Fruit fly (Drosophila melanogaster) whole organism, embryonic: ENCODE measurements around the gene Pcmt.

ENCODE experiments used
- Ada2b ChIP-seq: fragments of 200-800 bp; sonication (Bioruptor generic); IDR thresholded peaks from 2 replicates; pipeline ENCODE4 v1.3.6; 2022; ENCODE audit warnings: missing biosample characterization, missing genetic modification characterization
- CG10147 ChIP-seq: fragments of 200-800 bp; sonication (Bioruptor generic); optimal IDR thresholded peaks from 2 replicates; lab custom pipeline; 2019; ENCODE audit warnings: missing biosample characterization, mild to moderate bottlenecking, missing genetic modification characterization, moderate library complexity
- CG10209 ChIP-seq: fragments of 200-800 bp; sonication (Bioruptor generic); optimal IDR thresholded peaks from 3 replicates; lab custom pipeline; 2017; ENCODE audit warnings: missing biosample characterization, mild to moderate bottlenecking, missing genetic modification characterization, missing genetic modification reagents
- CG1024 ChIP-seq: fragments of 200-800 bp; sonication (Bioruptor generic); IDR thresholded peaks from 2 replicates; pipeline ENCODE4 v1.3.6; 2022; ENCODE audit warnings: missing biosample characterization, missing genetic modification characterization
- CG10267 ChIP-seq: fragments of 200-800 bp; sonication (Bioruptor generic); optimal IDR thresholded peaks from 2 replicates; lab custom pipeline; 2018; ENCODE audit warnings: missing biosample characterization, mild to moderate bottlenecking, missing genetic modification characterization, moderate library complexity
- CG11085 ChIP-seq: fragments of 200-800 bp; sonication (Bioruptor generic); IDR thresholded peaks from 2 replicates; pipeline ENCODE4 v1.3.6; 2022; ENCODE audit warnings: missing biosample characterization, missing genetic modification characterization
- CG11695 ChIP-seq: fragments of 200-800 bp; sonication (Bioruptor generic); IDR thresholded peaks from 3 replicates; pipeline ENCODE4 v1.3.6; 2022; ENCODE audit warnings: missing biosample characterization, missing genetic modification characterization
- CG12659 ChIP-seq: fragments of 200-800 bp; sonication (Bioruptor generic); optimal IDR thresholded peaks from 3 replicates; lab custom pipeline; 2017; ENCODE audit warnings: mild to moderate bottlenecking, missing biosample characterization, missing genetic modification reagents, missing genetic modification characterization
- CG1529 ChIP-seq: fragments of 200-800 bp; sonication (Bioruptor generic); optimal IDR thresholded peaks from 3 replicates; lab custom pipeline; 2018; ENCODE audit warnings: missing biosample characterization, missing genetic modification characterization
- CG17328 ChIP-seq: fragments of 200-800 bp; sonication (Bioruptor generic); IDR thresholded peaks from 2 replicates; pipeline ENCODE4 v1.3.6; 2022; ENCODE audit warnings: missing biosample characterization, missing genetic modification characterization
- CG31388 ChIP-seq: fragments of 200-800 bp; sonication (Bioruptor generic); optimal IDR thresholded peaks from 2 replicates; lab custom pipeline; 2016; ENCODE audit warnings: missing biosample characterization, missing genetic modification characterization
- CG3995 ChIP-seq: fragments of 200-800 bp; sonication (Bioruptor generic); optimal IDR thresholded peaks from 3 replicates; lab custom pipeline; 2016; ENCODE audit warnings: missing biosample characterization, missing genetic modification characterization
- CG4404 ChIP-seq: fragments of 200-800 bp; sonication (Bioruptor generic); IDR thresholded peaks from 2 replicates; pipeline ENCODE4 v1.3.6; 2022; ENCODE audit warnings: missing biosample characterization, missing genetic modification characterization
- CG4707 ChIP-seq: fragments of 200-800 bp; sonication (Bioruptor generic); optimal IDR thresholded peaks from 2 replicates; lab custom pipeline; 2018; ENCODE audit warnings: missing biosample characterization, mild to moderate bottlenecking, missing genetic modification characterization, moderate library complexity
- CG5180 ChIP-seq: fragments of 200-800 bp; sonication (Bioruptor generic); optimal IDR thresholded peaks from 3 replicates; lab custom pipeline; 2017; ENCODE audit warnings: missing biosample characterization, missing genetic modification characterization, mild to moderate bottlenecking, moderate library complexity, missing genetic modification reagents
- CG6272 ChIP-seq: fragments of 200-800 bp; sonication (Bioruptor generic); IDR thresholded peaks from 2 replicates; pipeline ENCODE4 v1.3.6; 2022; ENCODE audit warnings: missing biosample characterization, missing genetic modification characterization
- CG6654 ChIP-seq: fragments of 200-800 bp; sonication (Bioruptor generic); optimal IDR thresholded peaks from 2 replicates; lab custom pipeline; 2017; ENCODE audit warnings: missing biosample characterization, mild to moderate bottlenecking, missing genetic modification characterization
- CG6689 ChIP-seq: fragments of 200-800 bp; sonication (Bioruptor generic); IDR thresholded peaks from 2 replicates; pipeline ENCODE4 v1.3.6; 2022; ENCODE audit warnings: missing biosample characterization, missing genetic modification characterization
- CG9797 ChIP-seq: fragments of 200-800 bp; sonication (Bioruptor generic); optimal IDR thresholded peaks from 3 replicates; lab custom pipeline; 2018; ENCODE audit warnings: missing biosample characterization, mild to moderate bottlenecking, missing genetic modification characterization
- CG9876 ChIP-seq: fragments of 200-800 bp; sonication (Bioruptor generic); optimal IDR thresholded peaks from 2 replicates; lab custom pipeline; 2016; ENCODE audit warnings: missing biosample characterization, missing genetic modification characterization
- D ChIP-seq, 2 experiments: fragments of 200-800 bp in 1 of 2; fragments of >200 bp in 1 of 2; sonication (Bioruptor generic) in 1 of 2; optimal IDR thresholded peaks; 2 replicates in 1 of 2; 3 replicates in 1 of 2; lab custom pipeline; 2017; ENCODE audit warnings: mild to moderate bottlenecking in 1 of 2, missing biosample characterization in 1 of 2, missing genetic modification characterization in 1 of 2, missing genetic modification reagents in 1 of 2
- Deaf1 ChIP-seq: fragments of 200-800 bp; optimal IDR thresholded peaks from 3 replicates; lab custom pipeline; 2019; ENCODE audit warnings: missing biosample characterization, mild to moderate bottlenecking, missing genetic modification characterization, moderate library complexity
- Dek ChIP-seq: fragments of 200-800 bp; sonication (Bioruptor generic); optimal IDR thresholded peaks from 3 replicates; lab custom pipeline; 2019; ENCODE audit warnings: missing biosample characterization, mild to moderate bottlenecking, missing genetic modification characterization, moderate library complexity
- Dp ChIP-seq: fragments of 200-800 bp; sonication (Bioruptor generic); optimal IDR thresholded peaks from 2 replicates; lab custom pipeline; 2018; ENCODE audit warnings: missing biosample characterization, mild to moderate bottlenecking, missing genetic modification characterization, moderate library complexity
- Elba2 ChIP-seq: fragments of 200-800 bp; sonication (Bioruptor generic); optimal IDR thresholded peaks from 3 replicates; lab custom pipeline; 2016; ENCODE audit warnings: missing biosample characterization, missing genetic modification characterization
- Ets65A ChIP-seq: fragments of 200-800 bp; sonication (Bioruptor generic); peaks from one replicate; lab custom pipeline; 2016; ENCODE audit warnings: missing biosample characterization, missing genetic modification characterization
- Hey ChIP-seq: fragments of 200-800 bp; sonication (Bioruptor generic); optimal IDR thresholded peaks from 3 replicates; lab custom pipeline; 2018; ENCODE audit warnings: missing biosample characterization, mild to moderate bottlenecking, missing genetic modification characterization
- Jarid2 ChIP-seq: fragments of 200-800 bp; sonication (Bioruptor generic); optimal IDR thresholded peaks from 3 replicates; lab custom pipeline; 2017; ENCODE audit warnings: mild to moderate bottlenecking, missing biosample characterization, missing genetic modification reagents, missing genetic modification characterization
- Myb ChIP-seq: fragments of 200-800 bp; sonication (Bioruptor generic); optimal IDR thresholded peaks from 2 replicates; lab custom pipeline; 2016; ENCODE audit warnings: missing biosample characterization, missing genetic modification characterization
- Nf-YB ChIP-seq: fragments of 200-800 bp; sonication (Bioruptor generic); optimal IDR thresholded peaks from 3 replicates; lab custom pipeline; 2019; ENCODE audit warnings: missing biosample characterization, mild to moderate bottlenecking, missing genetic modification characterization, moderate library complexity
- Side ChIP-seq: fragments of 200-800 bp; sonication (Bioruptor generic); optimal IDR thresholded peaks from 2 replicates; lab custom pipeline; 2016; ENCODE audit warnings: missing biosample characterization, missing genetic modification characterization
- Taf1 ChIP-seq: fragments of 200-800 bp; sonication (Bioruptor generic); IDR thresholded peaks from 2 replicates; pipeline ENCODE4 v1.3.6; 2022; ENCODE audit warnings: missing biosample characterization, missing genetic modification characterization
- Trl ChIP-seq, 3 experiments: fragments of >200 bp in 2 of 3; fragments of 200-800 bp in 1 of 3; sonication (Bioruptor generic) in 1 of 3; optimal IDR thresholded peaks; 2 replicates in 1 of 3; 3 replicates in 2 of 3; lab custom pipeline; 2016 to 2017; ENCODE audit warnings: missing biosample characterization in 1 of 3, missing genetic modification characterization in 1 of 3
- ato ChIP-seq: fragments of 200-800 bp; sonication (Bioruptor generic); IDR thresholded peaks from 2 replicates; pipeline ENCODE4 v1.3.6; 2022; ENCODE audit warnings: missing biosample characterization, missing genetic modification characterization; ENCODE audit not compliant: partially characterized antibody
- crc ChIP-seq: fragments of 200-800 bp; sonication (Bioruptor generic); optimal IDR thresholded peaks from 2 replicates; lab custom pipeline; 2016; ENCODE audit warnings: missing biosample characterization, missing genetic modification characterization
- crp ChIP-seq, 2 experiments: fragments of 200-800 bp; sonication (Bioruptor generic); optimal IDR thresholded peaks; 2 replicates in 1 of 2; 3 replicates in 1 of 2; lab custom pipeline; 2017; ENCODE audit warnings: missing biosample characterization in 2 of 2, missing genetic modification characterization in 2 of 2, mild to moderate bottlenecking in 1 of 2, moderate library complexity in 1 of 2
- dpn ChIP-seq, 2 experiments: fragments of 200-800 bp; sonication (Bioruptor generic); optimal IDR thresholded peaks; 3 replicates each; lab custom pipeline; 2016; ENCODE audit warnings: missing biosample characterization in 2 of 2, missing genetic modification characterization in 2 of 2
- ems ChIP-seq: fragments of 200-800 bp; sonication (Bioruptor generic); optimal IDR thresholded peaks from 3 replicates; lab custom pipeline; 2016; ENCODE audit warnings: missing biosample characterization, missing genetic modification characterization
- exex ChIP-seq: fragments of 200-800 bp; sonication (Bioruptor generic); optimal IDR thresholded peaks from 4 replicates; lab custom pipeline; 2018; ENCODE audit warnings: missing biosample characterization, mild to moderate bottlenecking, missing genetic modification characterization, moderate library complexity
- grau ChIP-seq: fragments of 200-800 bp; optimal IDR thresholded peaks from 3 replicates; lab custom pipeline; 2019; ENCODE audit warnings: missing biosample characterization, mild to moderate bottlenecking, missing genetic modification characterization, moderate library complexity
- jigr1 ChIP-seq: fragments of 200-800 bp; sonication (Bioruptor generic); IDR thresholded peaks from 3 replicates; pipeline ENCODE4 v1.3.6; 2022; ENCODE audit warnings: missing biosample characterization, missing genetic modification characterization
- kay ChIP-seq: fragments of 200-800 bp; sonication (Bioruptor generic); optimal IDR thresholded peaks from 2 replicates; lab custom pipeline; 2016; ENCODE audit warnings: missing biosample characterization, missing genetic modification characterization
- kni ChIP-seq: fragments of 200-800 bp; sonication (Bioruptor generic); optimal IDR thresholded peaks from 3 replicates; lab custom pipeline; 2017; ENCODE audit warnings: mild to moderate bottlenecking, missing biosample characterization, missing genetic modification reagents, missing genetic modification characterization
- sd ChIP-seq: fragments of 200-800 bp; sonication (Bioruptor generic); optimal IDR thresholded peaks from 3 replicates; lab custom pipeline; 2018; ENCODE audit warnings: missing biosample characterization, mild to moderate bottlenecking, missing genetic modification characterization, moderate library complexity
- seq ChIP-seq: fragments of 200-800 bp; sonication (Bioruptor generic); IDR thresholded peaks from 2 replicates; pipeline ENCODE4 v1.3.6; 2022; ENCODE audit warnings: missing biosample characterization, missing genetic modification characterization
- so ChIP-seq: fragments of 200-800 bp; sonication (Bioruptor generic); IDR thresholded peaks from 3 replicates; pipeline ENCODE4 v1.3.6; 2022; ENCODE audit warnings: missing biosample characterization, missing genetic modification characterization
- tap ChIP-seq: fragments of 200-800 bp; optimal IDR thresholded peaks from 3 replicates; lab custom pipeline; 2019; ENCODE audit warnings: missing biosample characterization, mild to moderate bottlenecking, missing genetic modification characterization, moderate library complexity
- unpg ChIP-seq: fragments of 200-800 bp; sonication (Bioruptor generic); optimal IDR thresholded peaks from 3 replicates; lab custom pipeline; 2018; ENCODE audit warnings: missing biosample characterization, mild to moderate bottlenecking, missing genetic modification characterization, moderate library complexity
- usp ChIP-seq: fragments of >200 bp; optimal IDR thresholded peaks from 2 replicates; lab custom pipeline; 2017; ENCODE audit warnings: missing biosample characterization, missing genetic modification characterization
- z ChIP-seq: fragments of 200-800 bp; sonication (Bioruptor generic); IDR thresholded peaks from 3 replicates; pipeline ENCODE4 v1.3.6; 2022; ENCODE audit warnings: missing biosample characterization, missing genetic modification characterization

Gene Pcmt

DNA sequence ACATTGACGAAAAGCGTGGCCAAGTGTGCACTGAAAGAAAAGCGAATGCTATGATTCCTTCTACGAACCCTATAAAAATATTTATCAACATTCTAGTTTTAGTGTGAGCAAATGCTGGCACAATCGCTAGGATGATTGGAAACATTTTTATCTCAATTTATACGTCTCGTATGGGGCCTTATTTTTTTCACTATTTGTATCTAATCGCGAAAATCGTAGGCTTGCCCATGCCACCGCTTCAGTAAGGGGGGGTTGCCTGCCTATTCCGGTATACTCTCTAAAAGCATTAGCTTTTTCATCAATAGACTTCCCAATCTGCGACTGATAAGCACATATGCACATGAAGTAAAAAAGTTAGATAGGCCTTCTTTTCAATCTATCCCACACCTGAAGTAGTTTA is 11.5 kb upstream of the Pcmt start (continued):
- TF ChIP-seq crc = peak; percentile 45
- TF ChIP-seq CG6654 (GFP tag; lab: Kevin White, UChicago) = peak; percentile 19
- peak; percentile 47 for TF ChIP-seq CG5180 (GFP tag; lab: Kevin White, UChicago)
- peak; percentile 5 for TF ChIP-seq CG9797 (GFP tag; lab: Kevin White, UChicago)
- peak; percentile 89 for TF ChIP-seq CG11695 (GFP tag; lab: Robert Waterston, UW)
- TF ChIP-seq CG12659 = peak; percentile 84
- peak; percentile 75 for TF ChIP-seq CG10147 (GFP tag; lab: Kevin White, UChicago)
- peak; percentile 85 for TF ChIP-seq CG6689 (GFP tag; lab: Robert Waterston, UW)
- no peak for TF ChIP-seq Jarid2 (GFP tag; lab: Kevin White, UChicago)
- TF ChIP-seq Hey = peak; percentile 91
- TF ChIP-seq CG4707 (GFP tag; lab: Kevin White, UChicago) = peak; percentile 19
- peak; percentile 91 for TF ChIP-seq Ada2b (GFP tag; lab: Robert Waterston, UW)
- peak; percentile 39 for TF ChIP-seq kay (GFP tag; lab: Kevin White, UChicago)
- TF ChIP-seq usp (GFP tag; lab: Kevin White, UChicago) = no peak
- TF ChIP-seq tap (tag; lab: Kevin White, UChicago) = peak; percentile 74
- TF ChIP-seq CG11085 (GFP tag; lab: Robert Waterston, UW) = peak; percentile 55
- TF ChIP-seq Trl (optimal IDR thresholded peaks at IDR 0.05; lab: Kevin White, UChicago) = no peak
- peak; percentile 37 for TF ChIP-seq Trl (GFP tag; optimal IDR thresholded peaks at IDR 0.05; lab: Kevin White, UChicago)
- TF ChIP-seq Ets65A (GFP tag; lab: Kevin White, UChicago) = peak; percentile 95
- TF ChIP-seq CG4404 (GFP tag; lab: Robert Waterston, UW) = peak; percentile 52
- peak; percentile 71 for TF ChIP-seq Side (GFP tag; lab: Kevin White, UChicago)
- peak; percentile 82 for TF ChIP-seq CG10209 (GFP tag; lab: Kevin White, UChicago)
- TF ChIP-seq CG6272 = peak; percentile 84
- TF ChIP-seq kni (GFP tag; lab: Kevin White, UChicago) = no peak
- TF ChIP-seq crp (GFP tag; optimal IDR thresholded peaks at IDR 0.05; lab: Kevin White, UChicago) = no peak
- TF ChIP-seq grau (tag; lab: Kevin White, UChicago) = peak; percentile 79
- TF ChIP-seq Myb (GFP tag; lab: Kevin White, UChicago) = peak; percentile 55
- peak; percentile 25 for TF ChIP-seq Deaf1 (tag; lab: Kevin White, UChicago)
- TF ChIP-seq Dek (tag; lab: Kevin White, UChicago) = peak; percentile 79
- peak; percentile 6 for TF ChIP-seq CG3995 (GFP tag; lab: Kevin White, UChicago)
- peak; percentile 57 to 74 for TF ChIP-seq dpn (GFP tag; optimal IDR thresholded peaks at IDR 0.05; lab: Kevin White, UChicago)
- TF ChIP-seq CG10267 (tag; lab: Kevin White, UChicago) = peak; percentile 50
- TF ChIP-seq z = no peak; the same call in 2 of the 3 replicates
- peak; percentile 82 for TF ChIP-seq unpg
- peak; percentile 76 for TF ChIP-seq CG1024
- TF ChIP-seq jigr1 (GFP tag; lab: Robert Waterston, UW) = no peak
- TF ChIP-seq CG1529 (GFP tag; lab: Kevin White, UChicago) = peak; percentile 70
- TF ChIP-seq Elba2 = no peak
- peak; percentile 78 for TF ChIP-seq sd (tag; lab: Kevin White, UChicago)
- peak; percentile 76 for TF ChIP-seq so
- TF ChIP-seq CG31388 (GFP tag; lab: Kevin White, UChicago) = peak; percentile 40
- peak; percentile 83 for TF ChIP-seq ems
- TF ChIP-seq CG9876 (GFP tag; lab: Kevin White, UChicago) = peak; percentile 6
- no peak for TF ChIP-seq ato (GFP tag; lab: Robert Waterston, UW)
- TF ChIP-seq D (optimal IDR thresholded peaks at IDR 0.05; lab: Kevin White, UChicago) = no peak
- peak; percentile 72 for TF ChIP-seq D (GFP tag; optimal IDR thresholded peaks at IDR 0.05; lab: Kevin White, UChicago)
- TF ChIP-seq Dp (GFP tag; lab: Kevin White, UChicago) = no peak
- peak; percentile 86 for TF ChIP-seq Taf1 (GFP tag; lab: Robert Waterston, UW)
- TF ChIP-seq seq (GFP tag; lab: Robert Waterston, UW) = peak; percentile 84
- peak; percentile 80 for TF ChIP-seq CG17328 (GFP tag; lab: Robert Waterston, UW)
- TF ChIP-seq exex (tag; lab: Kevin White, UChicago) = peak; percentile 95
- peak; percentile 25 for TF ChIP-seq Nf-YB (GFP tag; lab: Kevin White, UChicago)
